Worm (Caenorhabditis elegans) whole organism, L4/young adult: ENCODE results near the gene Y82E9BR.9.

Experiments used
- W03F9.2 ChIP-seq: fragments of 150-350 bp; optimal IDR thresholded peaks from 2 replicates; lab custom pipeline; 2014; ENCODE audit warnings: missing biosample characterization, missing genetic modification characterization
- dao-5 ChIP-seq: sonication (generic microtip); optimal IDR thresholded peaks from 2 replicates; lab custom pipeline; 2016; ENCODE audit warnings: missing genotype, missing genetic modification characterization, moderate library complexity, missing compliant biosample characterization
- him-1 ChIP-seq: sonication (generic microtip); optimal IDR thresholded peaks from 2 replicates; lab custom pipeline; 2016; ENCODE audit warnings: missing genotype, missing genetic modification reagents, missing genetic modification characterization, missing compliant biosample characterization

ce11 chrIII:1384694-1385093 is 25.1 kb upstream of the Y82E9BR.9 start:
- no peak for TF ChIP-seq him-1 (tag; lab: Kevin White, UChicago)
- no peak for TF ChIP-seq dao-5 (tag; lab: Kevin White, UChicago)
- no peak for TF ChIP-seq W03F9.2
